Worm (Caenorhabditis elegans) whole organism, young adult: ENCODE data around the gene Y22D7AL.6.

ENCODE experiments used
- B0019.2 ChIP-seq: fragments of 200-800 bp; sonication (Bioruptor generic); conservative IDR thresholded peaks from 2 replicates; pipeline ENCODE4 v1.3.6; 2022; ENCODE audit warnings: missing genetic modification reagents, missing genetic modification characterization, missing compliant biosample characterization
- B0336.3 ChIP-seq: fragments of 200-800 bp; sonication (Bioruptor generic); IDR thresholded peaks from 2 replicates; pipeline ENCODE4 v1.3.6; 2022; ENCODE audit warnings: missing genetic modification characterization, missing compliant biosample characterization
- D2030.7 ChIP-seq: fragments of 200-800 bp; sonication (Bioruptor generic); IDR thresholded peaks from 2 replicates; pipeline ENCODE4 v1.3.6; 2022; ENCODE audit warnings: missing genetic modification reagents, missing genetic modification characterization, missing compliant biosample characterization
- F10E7.11 ChIP-seq: sonication (generic microtip); optimal IDR thresholded peaks from 2 replicates; lab custom pipeline; 2017; ENCODE audit warnings: mild to moderate bottlenecking, missing genetic modification characterization, moderate library complexity, missing compliant biosample characterization
- F37B4.10 ChIP-seq: fragments of 200-800 bp; sonication (Bioruptor generic); IDR thresholded peaks from 2 replicates; pipeline ENCODE4 v1.3.6; 2022; ENCODE audit warnings: missing genetic modification characterization, missing compliant biosample characterization
- F52B5.7 ChIP-seq: sonication (generic microtip); optimal IDR thresholded peaks from 2 replicates; lab custom pipeline; 2016; ENCODE audit warnings: mild to moderate bottlenecking, missing genetic modification characterization, missing compliant biosample characterization
- F57C9.4 ChIP-seq: sonication (generic microtip); optimal IDR thresholded peaks from 2 replicates; lab custom pipeline; 2017; ENCODE audit warnings: mild to moderate bottlenecking, missing genetic modification characterization, missing compliant biosample characterization
- K12H6.12 ChIP-seq: fragments of 200-800 bp; sonication (Bioruptor generic); optimal IDR thresholded peaks from 2 replicates; lab custom pipeline; 2018; ENCODE audit warnings: mild to moderate bottlenecking, missing genetic modification characterization, missing compliant biosample characterization
- Y56A3A.18 ChIP-seq: fragments of 200-800 bp; sonication (Bioruptor generic); IDR thresholded peaks from 2 replicates; pipeline ENCODE4 v1.3.6; 2022; ENCODE audit warnings: missing genetic modification reagents, missing genetic modification characterization, missing compliant biosample characterization
- Y67H2A.10 ChIP-seq: fragments of 200-800 bp; sonication (Bioruptor generic); conservative IDR thresholded peaks from 2 replicates; pipeline ENCODE4 v1.3.6; 2022; ENCODE audit warnings: missing genetic modification reagents, missing genetic modification characterization, missing compliant biosample characterization
- Y79H2A.3 ChIP-seq: fragments of 200-800 bp; sonication (Bioruptor generic); conservative IDR thresholded peaks from 2 replicates; pipeline ENCODE4 v1.3.6; 2022; ENCODE audit warnings: missing genetic modification reagents, missing genetic modification characterization, missing compliant biosample characterization
- ZK185.1 ChIP-seq: sonication (generic microtip); optimal IDR thresholded peaks from 2 replicates; lab custom pipeline; 2016; ENCODE audit warnings: mild to moderate bottlenecking, missing genetic modification characterization, missing compliant biosample characterization; ENCODE audit not compliant: poor library complexity, severe bottlenecking
- aptf-3 ChIP-seq: fragments of 200-800 bp; sonication (Bioruptor generic); IDR thresholded peaks from 2 replicates; pipeline ENCODE4 v1.3.6; 2022; ENCODE audit warnings: missing genetic modification characterization, missing compliant biosample characterization
- athp-1 ChIP-seq: sonication (generic microtip); optimal IDR thresholded peaks from 2 replicates; lab custom pipeline; 2017; ENCODE audit warnings: mild to moderate bottlenecking, missing genetic modification characterization, missing compliant biosample characterization
- attf-6 ChIP-seq: fragments of 200-800 bp; sonication (Bioruptor generic); IDR thresholded peaks from 2 replicates; pipeline ENCODE4 v1.3.6; 2022; ENCODE audit warnings: missing genetic modification reagents, missing genetic modification characterization, missing compliant biosample characterization
- bed-2 ChIP-seq: fragments of 200-800 bp; sonication (Bioruptor generic); IDR thresholded peaks from 2 replicates; pipeline ENCODE4 v1.3.6; 2022; ENCODE audit warnings: missing genetic modification reagents, missing genetic modification characterization, missing compliant biosample characterization
- cebp-1 ChIP-seq, 2 experiments: fragments of 200-800 bp in 1 of 2; sonication (Bioruptor generic) in 1 of 2; sonication (generic microtip) in 1 of 2; IDR thresholded peaks in 1 of 2; optimal IDR thresholded peaks in 1 of 2; 2 replicates each; pipeline versions ENCODE4 v1.3.6 to Lab custom; 2017 to 2022; ENCODE audit warnings: missing compliant biosample characterization in 2 of 2, missing genetic modification characterization in 2 of 2, mild to moderate bottlenecking in 1 of 2, missing genetic modification reagents in 1 of 2, moderate library complexity in 1 of 2
- ceh-40 ChIP-seq: fragments of 200-800 bp; sonication (Bioruptor generic); IDR thresholded peaks from 2 replicates; pipeline ENCODE4 v1.3.6; 2022; ENCODE audit warnings: missing genetic modification characterization, missing compliant biosample characterization
- ceh-91 ChIP-seq: fragments of 200-800 bp; sonication (Bioruptor generic); IDR thresholded peaks from 2 replicates; pipeline ENCODE4 v1.3.6; 2022; ENCODE audit warnings: missing genetic modification reagents, missing genetic modification characterization, missing compliant biosample characterization
- chd-7 ChIP-seq: sonication (generic microtip); optimal IDR thresholded peaks from 2 replicates; lab custom pipeline; 2016; ENCODE audit warnings: mild to moderate bottlenecking, missing genetic modification characterization, moderate library complexity, missing compliant biosample characterization
- dpl-1 ChIP-seq: fragments of 150-350 bp; optimal IDR thresholded peaks from 2 replicates; lab custom pipeline; 2014; ENCODE audit warnings: missing biosample characterization, missing genetic modification reagents, missing genetic modification characterization
- gei-17 ChIP-seq: fragments of 200-800 bp; sonication (Bioruptor generic); optimal IDR thresholded peaks from 2 replicates; lab custom pipeline; 2018; ENCODE audit warnings: mild to moderate bottlenecking, missing genetic modification characterization, missing compliant biosample characterization
- hmg-1.2 ChIP-seq: fragments of 200-800 bp; sonication (Bioruptor generic); IDR thresholded peaks from 2 replicates; pipeline ENCODE4 v1.3.6; 2022; ENCODE audit warnings: missing genetic modification reagents, missing genetic modification characterization, missing compliant biosample characterization
- hmg-20 ChIP-seq: fragments of 200-800 bp; sonication (Bioruptor generic); IDR thresholded peaks from 2 replicates; pipeline ENCODE4 v1.3.6; 2022; ENCODE audit warnings: missing genetic modification reagents, missing genetic modification characterization, missing compliant biosample characterization
- hrde-1 ChIP-seq: sonication (generic microtip); optimal IDR thresholded peaks from 2 replicates; lab custom pipeline; 2016; ENCODE audit warnings: missing genetic modification characterization, mild to moderate bottlenecking, missing compliant biosample characterization, moderate library complexity, missing genotype, missing genetic modification reagents, borderline replicate concordance
- hsf-1 ChIP-seq: fragments of 200-800 bp; sonication (Bioruptor generic); IDR thresholded peaks from 2 replicates; pipeline ENCODE4 v1.3.6; 2022; ENCODE audit warnings: missing genetic modification reagents, missing genetic modification characterization, missing compliant biosample characterization
- lag-1 ChIP-seq: fragments of 200-800 bp; sonication (Bioruptor generic); IDR thresholded peaks from 2 replicates; pipeline ENCODE4 v1.3.6; 2022; ENCODE audit warnings: missing genetic modification reagents, missing genetic modification characterization, missing compliant biosample characterization
- let-526 ChIP-seq: fragments of 200-800 bp; sonication (Bioruptor generic); IDR thresholded peaks from 2 replicates; pipeline ENCODE4 v1.3.6; 2022; ENCODE audit warnings: missing genetic modification reagents, missing genetic modification characterization, missing compliant biosample characterization
- lin-26 ChIP-seq: fragments of 200-800 bp; sonication (Bioruptor generic); IDR thresholded peaks from 2 replicates; pipeline ENCODE4 v1.3.6; 2022; ENCODE audit warnings: missing genetic modification reagents, missing genetic modification characterization, missing compliant biosample characterization
- lin-40 ChIP-seq: sonication (generic microtip); optimal IDR thresholded peaks from 2 replicates; lab custom pipeline; 2016; ENCODE audit warnings: missing genetic modification characterization, mild to moderate bottlenecking, missing compliant biosample characterization, missing genotype, missing genetic modification reagents
- lin-54 ChIP-seq: fragments of 200-800 bp; sonication (Bioruptor generic); optimal IDR thresholded peaks from 2 replicates; lab custom pipeline; 2018; ENCODE audit warnings: mild to moderate bottlenecking, missing genetic modification characterization, missing compliant biosample characterization
- lir-1 ChIP-seq: fragments of 200-800 bp; sonication (Bioruptor generic); conservative IDR thresholded peaks from 2 replicates; pipeline ENCODE4 v1.3.6; 2022; ENCODE audit warnings: missing genetic modification reagents, missing genetic modification characterization, missing compliant biosample characterization
- mxl-1 ChIP-seq: sonication (generic microtip); optimal IDR thresholded peaks from 2 replicates; lab custom pipeline; 2016; ENCODE audit warnings: missing genetic modification characterization, missing compliant biosample characterization
- nhr-179 ChIP-seq: sonication (generic microtip); optimal IDR thresholded peaks from 2 replicates; lab custom pipeline; 2016; ENCODE audit warnings: mild to moderate bottlenecking, missing genetic modification characterization, missing compliant biosample characterization
- nhr-90 ChIP-seq: sonication (generic microtip); optimal IDR thresholded peaks from 2 replicates; lab custom pipeline; 2016; ENCODE audit warnings: missing genotype, mild to moderate bottlenecking, missing genetic modification characterization, missing compliant biosample characterization
- rcor-1 ChIP-seq: fragments of 200-800 bp; sonication (Bioruptor generic); IDR thresholded peaks from 2 replicates; pipeline ENCODE4 v1.3.6; 2022; ENCODE audit warnings: missing genetic modification reagents, missing genetic modification characterization, missing compliant biosample characterization
- rec-8 ChIP-seq, 2 experiments: sonication (generic microtip); optimal IDR thresholded peaks; 2 replicates each; lab custom pipeline; 2016; ENCODE audit warnings: mild to moderate bottlenecking in 2 of 2, missing genetic modification characterization in 2 of 2, missing genetic modification reagents in 2 of 2, missing genotype in 2 of 2, missing biosample characterization in 1 of 2, missing compliant biosample characterization in 1 of 2, moderate library complexity in 1 of 2
- rpc-1 ChIP-seq, 2 experiments: fragments of 150-350 bp in 1 of 2; sonication (generic microtip) in 1 of 2; optimal IDR thresholded peaks; 2 replicates each; lab custom pipeline; 2014 to 2018; ENCODE audit warnings: missing biosample characterization in 1 of 2, missing genetic modification characterization in 1 of 2, missing genetic modification reagents in 1 of 2, missing genotype in 1 of 2
- somi-1 ChIP-seq: fragments of 200-800 bp; sonication (Bioruptor generic); optimal IDR thresholded peaks from 2 replicates; lab custom pipeline; 2018; ENCODE audit warnings: mild to moderate bottlenecking, missing genetic modification characterization, missing compliant biosample characterization
- tbx-9 ChIP-seq: sonication (generic microtip); optimal IDR thresholded peaks from 2 replicates; lab custom pipeline; 2016; ENCODE audit warnings: borderline replicate concordance, missing genetic modification characterization, inconsistent platforms, missing compliant biosample characterization
- tlf-1 ChIP-seq: fragments of 200-800 bp; sonication (Bioruptor generic); optimal IDR thresholded peaks from 2 replicates; lab custom pipeline; 2018; ENCODE audit warnings: mild to moderate bottlenecking, missing genetic modification characterization, missing compliant biosample characterization
- zfh-2 ChIP-seq: fragments of 200-800 bp; sonication (Bioruptor generic); conservative IDR thresholded peaks from 2 replicates; pipeline ENCODE4 v1.3.6; 2022; ENCODE audit warnings: missing genetic modification reagents, missing genetic modification characterization, missing compliant biosample characterization
- ztf-22 ChIP-seq: fragments of 200-800 bp; sonication (Bioruptor generic); optimal IDR thresholded peaks from 2 replicates; lab custom pipeline; 2018; ENCODE audit warnings: mild to moderate bottlenecking, missing genetic modification characterization, moderate library complexity, missing compliant biosample characterization
- ztf-25 ChIP-seq: fragments of 200-800 bp; sonication (Bioruptor generic); IDR thresholded peaks from 2 replicates; pipeline ENCODE4 v1.3.6; 2022; ENCODE audit warnings: missing genetic modification reagents, missing genetic modification characterization, missing compliant biosample characterization
- ztf-28 ChIP-seq: fragments of 200-800 bp; sonication (Bioruptor generic); IDR thresholded peaks from 2 replicates; pipeline ENCODE4 v1.3.6; 2022; ENCODE audit warnings: missing genetic modification reagents, missing genetic modification characterization, missing compliant biosample characterization

Gene Y22D7AL.6

ce11 chrIII:1601464-1602169 lies 3.1 kb upstream of the Y22D7AL.6 start (continued):
- 0 out of 2 replicates have a peak, but pooled peaks have one; percentile 27 for TF ChIP-seq bed-2 (GFP tag; lab: Robert Waterston, UW)
- 0 out of 2 replicates have a peak, but pooled peaks have one; percentile 79 for TF ChIP-seq F37B4.10 (GFP tag; lab: Robert Waterston, UW)
- TF ChIP-seq lag-1: no peak
- TF ChIP-seq hrde-1 (tag; lab: Kevin White, UChicago): peak; percentile 56
- peak; percentile 87 for TF ChIP-seq D2030.7 (GFP tag; lab: Robert Waterston, UW)
- TF ChIP-seq ceh-91 (GFP tag; lab: Robert Waterston, UW): no peak
- TF ChIP-seq B0336.3 (GFP tag; lab: Robert Waterston, UW): peak; percentile 32; the same call in 1 of the 2 replicates
- TF ChIP-seq zfh-2: no peak
- TF ChIP-seq rpc-1 (optimal IDR thresholded peaks at IDR 0.05; lab: Kevin White, UChicago): peak; percentile 79
- TF ChIP-seq rpc-1 (tag; optimal IDR thresholded peaks at IDR 0.05; lab: Kevin White, UChicago): peak; percentile 82
- TF ChIP-seq tlf-1 (GFP tag; lab: Kevin White, UChicago): no peak
- no peak for TF ChIP-seq F10E7.11
- TF ChIP-seq Y67H2A.10 (GFP tag; lab: Robert Waterston, UW): no peak
- no peak for TF ChIP-seq hmg-20
- TF ChIP-seq lin-54 (GFP tag; lab: Kevin White, UChicago): peak; percentile 54
- peak; percentile 62 for TF ChIP-seq chd-7 (tag; lab: Kevin White, UChicago)
- no peak for TF ChIP-seq aptf-3 (GFP tag; lab: Robert Waterston, UW)
- peak; percentile 52; the same call in 1 of the 2 replicates for TF ChIP-seq lir-1
- no peak for TF ChIP-seq rcor-1 (GFP tag; lab: Robert Waterston, UW)
- TF ChIP-seq mxl-1: peak; percentile 68
- no peak for TF ChIP-seq F57C9.4 (tag; lab: Kevin White, UChicago)
- TF ChIP-seq let-526: peak; percentile 43; the same call in 1 of the 2 replicates
- peak; percentile 23; the same call in 1 of the 2 replicates for TF ChIP-seq cebp-1 (GFP tag; IDR thresholded peaks at IDR 0.05; lab: Robert Waterston, UW)
- TF ChIP-seq cebp-1 (tag; optimal IDR thresholded peaks at IDR 0.05; lab: Kevin White, UChicago): peak; percentile 62
- TF ChIP-seq ztf-22 (GFP tag; lab: Kevin White, UChicago): no peak
- peak; percentile 66; the same call in 1 of the 2 replicates for TF ChIP-seq Y56A3A.18 (GFP tag; lab: Robert Waterston, UW)
- no peak for TF ChIP-seq gei-17 (GFP tag; lab: Kevin White, UChicago)
- peak; percentile 72 for TF ChIP-seq ZK185.1 (tag; lab: Kevin White, UChicago)
- TF ChIP-seq Y79H2A.3 (GFP tag; lab: Robert Waterston, UW): no peak
- TF ChIP-seq rec-8 (tag; optimal IDR thresholded peaks at IDR 0.05; lab: Kevin White, UChicago): peak; percentile 65 to 83
- peak; percentile 44 for TF ChIP-seq hmg-1.2
- peak; percentile 85; the same call in 1 of the 2 replicates for TF ChIP-seq lin-26 (GFP tag; lab: Robert Waterston, UW)
- 0 out of 2 replicates have a peak, but pooled peaks have one; percentile 21 for TF ChIP-seq attf-6
- peak; percentile 85 for TF ChIP-seq athp-1 (tag; lab: Kevin White, UChicago)
- peak; percentile 64 for TF ChIP-seq B0019.2
- TF ChIP-seq tbx-9 (tag; lab: Kevin White, UChicago): peak; percentile 30
- no peak for TF ChIP-seq nhr-179
- TF ChIP-seq hsf-1 (GFP tag; lab: Robert Waterston, UW): no peak
- TF ChIP-seq ceh-40 (GFP tag; lab: Robert Waterston, UW): 0 out of 2 replicates have a peak, but pooled peaks have one; percentile 37
- TF ChIP-seq nhr-90 (tag; lab: Kevin White, UChicago): peak; percentile 73
- TF ChIP-seq somi-1 (GFP tag; lab: Kevin White, UChicago): peak; percentile 35
- TF ChIP-seq dpl-1 (GFP tag; lab: Kevin White, UChicago): no peak
- peak; percentile 69 for TF ChIP-seq F52B5.7 (tag; lab: Kevin White, UChicago)
- TF ChIP-seq lin-40 (tag; lab: Kevin White, UChicago): no peak
- peak; percentile 78; the same call in 1 of the 2 replicates for TF ChIP-seq ztf-28 (GFP tag; lab: Robert Waterston, UW)
- peak; percentile 29 for TF ChIP-seq K12H6.12 (tag; lab: Kevin White, UChicago)
- TF ChIP-seq ztf-25 (GFP tag; lab: Robert Waterston, UW): peak; percentile 97
